Fruit fly (Drosophila melanogaster): ENCODE data around the gene bdwf.
A peak's percentile ranks its signal among the peaks of the same experiment; 100 is the strongest.

The bdwf gene

DNA sequence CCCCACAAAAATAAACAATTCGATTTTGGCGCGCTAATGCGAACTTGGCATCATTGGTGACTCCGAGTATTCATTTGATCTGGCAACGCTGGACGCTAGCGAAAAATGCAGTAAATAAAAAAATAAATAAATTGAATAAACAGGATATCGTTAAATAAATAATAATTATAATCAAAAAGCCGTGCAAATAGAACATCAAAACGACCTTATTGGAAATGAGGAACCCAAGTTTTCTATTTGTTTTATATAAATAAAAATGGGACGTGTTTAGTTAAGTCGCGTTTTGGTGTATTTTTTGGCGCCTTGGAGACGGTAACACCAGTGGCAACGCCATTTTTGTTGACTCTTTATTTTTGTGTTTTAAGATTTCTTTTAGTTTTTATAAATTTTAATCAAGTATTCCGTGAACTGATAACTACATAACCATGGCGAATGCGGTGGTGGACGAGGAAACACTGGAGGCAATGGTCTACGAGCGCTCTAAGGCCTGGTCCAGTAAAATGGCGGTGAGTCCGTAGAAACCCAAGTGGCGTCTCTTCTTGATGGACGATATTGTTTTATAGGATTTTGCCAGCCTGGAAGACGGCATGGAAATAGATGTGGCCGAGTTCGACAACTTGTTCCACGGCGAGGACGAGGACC is 45.2 kb upstream of the bdwf start, which contains the start of gene cal1 (continued):
- TF ChIP-seq CG17361 (GFP tag; IDR thresholded peaks at IDR 0.05) (no peak), E2f1 (GFP tag; IDR thresholded peaks at IDR 0.05) (0 out of 2 replicates have a peak, but pooled peaks have one; percentile 22), otp (GFP tag; IDR thresholded peaks at IDR 0.05) (no peak), gcm2 (GFP tag; optimal IDR thresholded peaks at IDR 0.05) (no peak), CG2712 (tag; optimal IDR thresholded peaks at IDR 0.05) (peak; percentile 51), lab (GFP tag; optimal IDR thresholded peaks at IDR 0.05) (no peak), Mad (GFP tag; optimal IDR thresholded peaks at IDR 0.05) (no peak), CG3065 (GFP tag; optimal IDR thresholded peaks at IDR 0.05) (no peak), caup (GFP tag; optimal IDR thresholded peaks at IDR 0.05; ENCODE audit: severe bottlenecking) (no peak), da (GFP tag; optimal IDR thresholded peaks at IDR 0.05) (no peak), CG32532 (GFP tag; IDR thresholded peaks at IDR 0.05) (no peak), fd64A (GFP tag; optimal IDR thresholded peaks at IDR 0.05) (no peak), chm (GFP tag; IDR thresholded peaks at IDR 0.05) (no peak), crc (GFP tag; optimal IDR thresholded peaks at IDR 0.05) (no peak), hkb (optimal IDR thresholded peaks at IDR 0.05) (peak; percentile 78), hkb (GFP tag; IDR thresholded peaks at IDR 0.05) (no peak), trem (tag; optimal IDR thresholded peaks at IDR 0.05) (peak; percentile 70), Ravus (GFP tag; IDR thresholded peaks at IDR 0.05) (no peak), CG8924 (tag; optimal IDR thresholded peaks at IDR 0.05) (peak; percentile 19), klu (GFP tag; IDR thresholded peaks at IDR 0.05) (no peak), HLH3B (GFP tag; IDR thresholded peaks at IDR 0.05) (no peak), disco-r (GFP tag; optimal IDR thresholded peaks at IDR 0.05) (no peak), CG14710 (tag; optimal IDR thresholded peaks at IDR 0.05) (peak; percentile 84), CG12391 (tag; optimal IDR thresholded peaks at IDR 0.05) (peak; percentile 28), CG9609 (GFP tag; optimal IDR thresholded peaks at IDR 0.05) (no peak), CG13624 (GFP tag; optimal IDR thresholded peaks at IDR 0.05) (no peak), CG6813 (GFP tag; optimal IDR thresholded peaks at IDR 0.05) (no peak), chn (GFP tag; optimal IDR thresholded peaks at IDR 0.05) (no peak), CG4617 (GFP tag; optimal IDR thresholded peaks at IDR 0.05; ENCODE audit: borderline replicate concordance) (peak; percentile 51), Sry-δ (GFP tag; optimal IDR thresholded peaks at IDR 0.05) (no peak), row (GFP tag; IDR thresholded peaks at IDR 0.05) (peak; percentile 49), D (optimal IDR thresholded peaks at IDR 0.05) (no peak), D (GFP tag; optimal IDR thresholded peaks at IDR 0.05) (no peak), nmo (GFP tag; optimal IDR thresholded peaks at IDR 0.05) (peak; percentile 49), CG11093 (GFP tag; IDR thresholded peaks at IDR 0.05) (no peak), CG6689 (GFP tag; IDR thresholded peaks at IDR 0.05) (no peak), CG17829 (tag; optimal IDR thresholded peaks at IDR 0.05) (peak; percentile 48), YL-1 (GFP tag; optimal IDR thresholded peaks at IDR 0.05) (peak; percentile 73), Sox102F (GFP tag; optimal IDR thresholded peaks at IDR 0.05) (no peak), E2f2 (GFP tag; IDR thresholded peaks at IDR 0.05) (peak; percentile 97), CG16813 (GFP tag; IDR thresholded peaks at IDR 0.05; ENCODE audit: partially characterized antibody) (no peak), CG3847 (GFP tag; IDR thresholded peaks at IDR 0.05) (peak; percentile 32; the same call in 1 of the 2 replicates), CG10366 (GFP tag; IDR thresholded peaks at IDR 0.05) (no peak), pzg (GFP tag; optimal IDR thresholded peaks at IDR 0.05) (peak; percentile 60), Sox100B (GFP tag; optimal IDR thresholded peaks at IDR 0.05) (no peak), dpn (GFP tag; optimal IDR thresholded peaks at IDR 0.05) (no peak), CG2889 (GFP tag; IDR thresholded peaks at IDR 0.05) (no peak), Lpt (GFP tag; optimal IDR thresholded peaks at IDR 0.05) (no peak), CG43689 (GFP tag; IDR thresholded peaks at IDR 0.05) (no peak), CG10267 (tag; optimal IDR thresholded peaks at IDR 0.05) (peak; percentile 64), ci (GFP tag; IDR thresholded peaks at IDR 0.05) (no peak), CG2202 (tag; optimal IDR thresholded peaks at IDR 0.05) (no peak)
